Fruit fly (Drosophila melanogaster): ENCODE measurements around the gene CG9300.

DNA sequence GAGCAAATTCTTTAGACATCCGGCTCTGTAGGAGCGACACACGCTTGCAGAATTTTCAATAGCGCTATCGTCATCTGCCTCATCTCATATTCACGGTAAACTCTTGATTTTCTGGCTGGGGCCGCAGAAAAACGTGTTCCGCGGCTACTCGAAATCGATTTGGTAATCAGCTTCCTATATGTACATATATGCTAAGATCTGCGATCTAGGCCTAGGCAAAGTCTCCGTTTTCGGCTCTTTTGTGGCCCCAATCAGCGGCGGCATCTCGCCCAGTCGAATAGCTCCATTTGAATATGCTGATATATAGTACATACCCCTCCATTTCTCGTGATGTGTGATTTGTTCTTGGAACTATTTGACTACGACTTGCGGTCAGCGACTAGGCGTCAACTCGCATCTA is 10.8 kb downstream of the CG9300 start:
- TF ChIP-seq CG6163 (GFP tag; IDR thresholded peaks at IDR 0.05) (no peak), salr (GFP tag; optimal IDR thresholded peaks at IDR 0.05) (no peak), CG8319 (GFP tag; optimal IDR thresholded peaks at IDR 0.05) (no peak), Hr39 (GFP tag; optimal IDR thresholded peaks at IDR 0.05) (no peak), CG8632 (GFP tag; optimal IDR thresholded peaks at IDR 0.05) (no peak), Sox15 (GFP tag; optimal IDR thresholded peaks at IDR 0.05) (no peak), svp (GFP tag) (no peak), dac (GFP tag; optimal IDR thresholded peaks at IDR 0.05) (no peak), CG6854 (GFP tag; optimal IDR thresholded peaks at IDR 0.05) (no peak)
